Fruit fly (Drosophila melanogaster) whole organism, prepupa: ENCODE measurements around the gene ACXB.

Experiments
- CG4318 ChIP-seq: fragments of 200-800 bp; sonication (Bioruptor generic); optimal IDR thresholded peaks from 3 replicates; lab custom pipeline; 2017; ENCODE audit warnings: missing biosample characterization, mild to moderate bottlenecking, missing genetic modification characterization
- CG9139 ChIP-seq: fragments of 200-800 bp; sonication (Bioruptor generic); optimal IDR thresholded peaks from 3 replicates; lab custom pipeline; 2017; ENCODE audit warnings: missing biosample characterization, mild to moderate bottlenecking, missing genetic modification characterization
- Gug ChIP-seq: fragments of 200-800 bp; sonication (Bioruptor generic); IDR thresholded peaks from 2 replicates; pipeline ENCODE4 v1.3.6; 2022; ENCODE audit warnings: missing biosample characterization, missing genetic modification characterization
- esn ChIP-seq: fragments of 200-800 bp; sonication (Bioruptor generic); optimal IDR thresholded peaks from 2 replicates; lab custom pipeline; 2016; ENCODE audit warnings: missing biosample characterization, mild to moderate bottlenecking, missing genetic modification characterization, moderate library complexity

- TF ChIP-seq CG9139 (GFP tag; lab: Kevin White, UChicago) (no peak), Gug (no peak), CG4318 (GFP tag; lab: Kevin White, UChicago) (no peak), esn (no peak)
Observed at dm6 chr2L:12969569-12969968, 53.0 kb downstream of the ACXB start.
